Worm (Caenorhabditis elegans): ENCODE data around the gene W06B4.1.

DNA sequence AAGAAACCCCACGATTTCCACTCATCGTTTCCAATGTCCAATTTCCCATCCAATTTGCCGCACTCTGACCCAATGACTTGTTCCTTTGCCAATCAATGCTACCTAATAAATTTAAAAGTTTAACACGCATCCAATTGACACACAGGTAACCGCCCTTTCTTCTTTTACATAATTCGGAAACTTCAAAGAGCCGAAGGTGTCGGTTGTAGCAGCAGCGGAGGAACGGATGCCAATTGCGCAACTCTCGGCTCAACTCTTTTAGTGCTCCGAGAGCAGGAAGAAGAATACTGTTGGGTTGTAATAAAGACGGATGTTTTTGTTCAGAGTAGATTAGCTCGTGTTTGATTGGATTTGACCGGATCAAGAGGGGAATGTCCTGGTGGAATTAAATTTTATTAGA, 45.9 kb downstream of the W06B4.1 start:
- TF ChIP-seq pha-4 (tag; optimal IDR thresholded peaks at IDR 0.05) (no peak), Y95B8A.8 (GFP tag; IDR thresholded peaks at IDR 0.05) (no peak), pbrm-1 (GFP tag; IDR thresholded peaks at IDR 0.05) (no peak), unc-130 (GFP tag; optimal IDR thresholded peaks at IDR 0.05) (no peak)

Data from whole organism, young adult.